In the genomic region with DNA sequence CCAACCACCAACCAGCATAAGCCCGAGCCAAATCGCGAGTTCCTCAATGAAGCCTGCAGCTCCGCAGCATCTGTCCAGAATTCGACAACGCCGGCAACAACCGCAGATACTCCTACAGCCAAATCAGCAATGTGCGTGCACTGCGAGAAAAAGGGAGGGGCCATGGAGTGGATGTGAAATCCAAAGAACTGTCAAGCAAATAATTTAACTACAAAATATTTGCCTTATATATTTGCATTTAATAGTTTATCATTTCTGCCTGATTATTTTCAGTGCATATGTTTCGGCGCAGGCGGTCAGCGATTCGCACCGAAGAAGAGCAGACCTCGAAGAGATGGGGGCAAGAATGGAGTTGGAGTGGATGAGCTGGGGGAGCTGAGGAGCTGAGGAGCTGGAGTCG, we compare ENCODE assay signal across 4 fruit fly cellular contexts.
TF ChIP-seq lines count a peak whose summit lies in the region.

No protein-coding gene starts in this region.

- no peak for TF ChIP-seq CTCF in whole organism, embryonic (GFP tag; optimal IDR thresholded peaks at IDR 0.05; lab: Kevin White, UChicago)

TF ChIP-seq in whole organism, embryonic, 481 proteins besides CTCF, POLR2A, EP300 and RAD21 (continues in another document):
- peak; percentile 50; the same call in 1 of the 2 replicates for TF ChIP-seq CG17328 (GFP tag; IDR thresholded peaks at IDR 0.05; lab: Robert Waterston, UW)
- no peak for TF ChIP-seq fd96Cb (tag; optimal IDR thresholded peaks at IDR 0.05; lab: Kevin White, UChicago)
- TF ChIP-seq tio (GFP tag; optimal IDR thresholded peaks at IDR 0.05; lab: Kevin White, UChicago): no peak
- TF ChIP-seq CG9437 (GFP tag; optimal IDR thresholded peaks at IDR 0.05; lab: Kevin White, UChicago): no peak
- TF ChIP-seq Sox100B (GFP tag; optimal IDR thresholded peaks at IDR 0.05; lab: Kevin White, UChicago): no peak
- TF ChIP-seq NfI (GFP tag; optimal IDR thresholded peaks at IDR 0.05; lab: Kevin White, UChicago): no peak
- peak; percentile 42; the same call in 1 of the 2 replicates for TF ChIP-seq CG32772 (GFP tag; IDR thresholded peaks at IDR 0.05; lab: Robert Waterston, UW)
- TF ChIP-seq CG4854 (GFP tag; optimal IDR thresholded peaks at IDR 0.05; lab: Kevin White, UChicago): no peak
- no peak for TF ChIP-seq Bgb (GFP tag; IDR thresholded peaks at IDR 0.05; lab: Robert Waterston, UW; ENCODE audit: partially characterized antibody)
- TF ChIP-seq ase (GFP tag; IDR thresholded peaks at IDR 0.05; lab: Robert Waterston, UW): no peak
- TF ChIP-seq caup (GFP tag; optimal IDR thresholded peaks at IDR 0.05; lab: Kevin White, UChicago; ENCODE audit: severe bottlenecking): no peak
- TF ChIP-seq eve (GFP tag; optimal IDR thresholded peaks at IDR 0.05; lab: Kevin White, UChicago): no peak
- no peak for TF ChIP-seq mirr (GFP tag; optimal IDR thresholded peaks at IDR 0.05; lab: Kevin White, UChicago)
- TF ChIP-seq Sox102F (GFP tag; optimal IDR thresholded peaks at IDR 0.05; lab: Kevin White, UChicago): peak; percentile 13
- no peak for TF ChIP-seq hkb (optimal IDR thresholded peaks at IDR 0.05; lab: Kevin White, UChicago)
- peak; percentile 9; the same call in 1 of the 2 replicates for TF ChIP-seq hkb (GFP tag; IDR thresholded peaks at IDR 0.05; lab: Robert Waterston, UW)
- no peak for TF ChIP-seq CG9876 (GFP tag; optimal IDR thresholded peaks at IDR 0.05; lab: Kevin White, UChicago)
- TF ChIP-seq ssp (GFP tag; IDR thresholded peaks at IDR 0.05; lab: Robert Waterston, UW): no peak
- TF ChIP-seq zfh1 (GFP tag; IDR thresholded peaks at IDR 0.05; lab: Robert Waterston, UW): peak; percentile 56; the same call in 2 of the 3 replicates
- peak; percentile 42; the same call in 1 of the 2 replicates for TF ChIP-seq Xrp1 (GFP tag; IDR thresholded peaks at IDR 0.05; lab: Robert Waterston, UW)
- no peak for TF ChIP-seq tin (GFP tag; optimal IDR thresholded peaks at IDR 0.05; lab: Kevin White, UChicago)

TF ChIP-seq in whole organism, prepupa, 60 proteins besides CTCF, POLR2A, EP300 and RAD21 (continues in another document):
- TF ChIP-seq CG11762 (GFP tag; optimal IDR thresholded peaks at IDR 0.05; lab: Kevin White, UChicago; ENCODE audit: insufficient read depth): peak; percentile 41
- TF ChIP-seq lz (GFP tag; optimal IDR thresholded peaks at IDR 0.05; lab: Kevin White, UChicago): peak; percentile 78
- peak; percentile 69 for TF ChIP-seq cyc (GFP tag; optimal IDR thresholded peaks at IDR 0.05; lab: Kevin White, UChicago)
- peak; percentile 58 for TF ChIP-seq CG8319 (GFP tag; optimal IDR thresholded peaks at IDR 0.05; lab: Kevin White, UChicago)
- peak; percentile 78 for TF ChIP-seq Ets96B (tag; optimal IDR thresholded peaks at IDR 0.05; lab: Kevin White, UChicago)
- peak; percentile 73 for TF ChIP-seq CG10631 (GFP tag; optimal IDR thresholded peaks at IDR 0.05; lab: Kevin White, UChicago)
- peak; percentile 78 for TF ChIP-seq CG3032 (tag; optimal IDR thresholded peaks at IDR 0.05; lab: Kevin White, UChicago)
- peak; percentile 81 for TF ChIP-seq topi (GFP tag; optimal IDR thresholded peaks at IDR 0.05; lab: Kevin White, UChicago)
- TF ChIP-seq CG32006 (GFP tag; optimal IDR thresholded peaks at IDR 0.05; lab: Kevin White, UChicago): peak; percentile 68
- TF ChIP-seq dsx (GFP tag; optimal IDR thresholded peaks at IDR 0.05; lab: Kevin White, UChicago; ENCODE audit: poor library complexity, severe bottlenecking): peak; percentile 73
- TF ChIP-seq vri (GFP tag; optimal IDR thresholded peaks at IDR 0.05; lab: Kevin White, UChicago): peak; percentile 53
- TF ChIP-seq CG11294 (GFP tag; IDR thresholded peaks at IDR 0.05; lab: Robert Waterston, UW): no peak
- peak; percentile 48 for TF ChIP-seq Ets21C (GFP tag; optimal IDR thresholded peaks at IDR 0.05; lab: Kevin White, UChicago)
- peak; percentile 65 to 73 for TF ChIP-seq ss (GFP tag; optimal IDR thresholded peaks at IDR 0.05; lab: Kevin White, UChicago)
- TF ChIP-seq CG6808 (GFP tag; optimal IDR thresholded peaks at IDR 0.05; lab: Kevin White, UChicago): peak; percentile 80
- peak; percentile 85 for TF ChIP-seq Met (GFP tag; optimal IDR thresholded peaks at IDR 0.05; lab: Kevin White, UChicago)
- TF ChIP-seq Eip75B (GFP tag; optimal IDR thresholded peaks at IDR 0.05; lab: Kevin White, UChicago): peak; percentile 77
- no peak for TF ChIP-seq Hr38 (GFP tag; optimal IDR thresholded peaks at IDR 0.05; lab: Kevin White, UChicago)
- TF ChIP-seq CG9139 (GFP tag; optimal IDR thresholded peaks at IDR 0.05; lab: Kevin White, UChicago): peak; percentile 62
- TF ChIP-seq Hr4 (GFP tag; optimal IDR thresholded peaks at IDR 0.05; lab: Kevin White, UChicago): peak; percentile 63
- TF ChIP-seq esn (GFP tag; optimal IDR thresholded peaks at IDR 0.05; lab: Kevin White, UChicago): peak; percentile 83

TF ChIP-seq in whole organism, pupa, 21 proteins besides CTCF, POLR2A, EP300 and RAD21:
- TF ChIP-seq Pif1A (GFP tag; optimal IDR thresholded peaks at IDR 0.05; lab: Kevin White, UChicago) (peak; percentile 78), rn (GFP tag; IDR thresholded peaks at IDR 0.05; lab: Robert Waterston, UW) (0 out of 2 replicates have a peak, but pooled peaks have one; percentile 36), Ets98B (GFP tag; IDR thresholded peaks at IDR 0.05; lab: Robert Waterston, UW) (peak; percentile 73), EcR (GFP tag; optimal IDR thresholded peaks at IDR 0.05; lab: Kevin White, UChicago) (no peak), CG34367 (tag; optimal IDR thresholded peaks at IDR 0.05; lab: Kevin White, UChicago) (peak; percentile 75), D1 (tag; optimal IDR thresholded peaks at IDR 0.05; lab: Kevin White, UChicago) (no peak), CG12605 (GFP tag; IDR thresholded peaks at IDR 0.05; lab: Robert Waterston, UW) (peak; percentile 64), Pif1B (GFP tag; optimal IDR thresholded peaks at IDR 0.05; lab: Kevin White, UChicago) (peak; percentile 76), CG15710 (tag; optimal IDR thresholded peaks at IDR 0.05; lab: Kevin White, UChicago) (peak; percentile 80), CG17806 (tag; optimal IDR thresholded peaks at IDR 0.05; lab: Kevin White, UChicago) (peak; percentile 75), CG32121 (GFP tag; IDR thresholded peaks at IDR 0.05; lab: Robert Waterston, UW) (peak; percentile 70), CG4496 (GFP tag; IDR thresholded peaks at IDR 0.05; lab: Robert Waterston, UW) (peak; percentile 76), CG8159 (tag; optimal IDR thresholded peaks at IDR 0.05; lab: Kevin White, UChicago) (peak; percentile 78), gl (tag; optimal IDR thresholded peaks at IDR 0.05; lab: Kevin White, UChicago) (peak; percentile 58), CG14655 (GFP tag; optimal IDR thresholded peaks at IDR 0.05; lab: Kevin White, UChicago) (peak; percentile 75), fd96Ca (GFP tag; IDR thresholded peaks at IDR 0.05; lab: Robert Waterston, UW) (peak; percentile 84), Snoo (tag; optimal IDR thresholded peaks at IDR 0.05; lab: Kevin White, UChicago) (peak; percentile 72), CG8301 (tag; optimal IDR thresholded peaks at IDR 0.05; lab: Kevin White, UChicago) (peak; percentile 64), CG13204 (GFP tag; optimal IDR thresholded peaks at IDR 0.05; lab: Kevin White, UChicago) (peak; percentile 46), CG9948 (tag; optimal IDR thresholded peaks at IDR 0.05; lab: Kevin White, UChicago) (peak; percentile 70), CG10348 (GFP tag; IDR thresholded peaks at IDR 0.05; lab: Robert Waterston, UW) (no peak)

TF ChIP-seq in whole organism, wandering third instar larva, 38 proteins besides CTCF, POLR2A, EP300 and RAD21 (continues in another document):
- no peak for TF ChIP-seq dsf (GFP tag; optimal IDR thresholded peaks at IDR 0.05; lab: Kevin White, UChicago; ENCODE audit: borderline replicate concordance)
- TF ChIP-seq lola (GFP tag; optimal IDR thresholded peaks at IDR 0.05; lab: Kevin White, UChicago): no peak
- no peak for TF ChIP-seq sv (GFP tag; optimal IDR thresholded peaks at IDR 0.05; lab: Kevin White, UChicago)
- TF ChIP-seq psq (GFP tag; optimal IDR thresholded peaks at IDR 0.05; lab: Kevin White, UChicago): peak; percentile 71
- peak; percentile 84 for TF ChIP-seq br (GFP tag; optimal IDR thresholded peaks at IDR 0.05; lab: Kevin White, UChicago)
- TF ChIP-seq brk (GFP tag; optimal IDR thresholded peaks at IDR 0.05; lab: Kevin White, UChicago): peak; percentile 66
- no peak for TF ChIP-seq pan (optimal IDR thresholded peaks at IDR 0.05; lab: Kevin White, UChicago)
- TF ChIP-seq Hnf4 (GFP tag; optimal IDR thresholded peaks at IDR 0.05; lab: Kevin White, UChicago): peak; percentile 79
- peak; percentile 85 for TF ChIP-seq fru (GFP tag; optimal IDR thresholded peaks at IDR 0.05; lab: Kevin White, UChicago)
- TF ChIP-seq tai (GFP tag; optimal IDR thresholded peaks at IDR 0.05; lab: Kevin White, UChicago): peak; percentile 49
- no peak for TF ChIP-seq usp (GFP tag; optimal IDR thresholded peaks at IDR 0.05; lab: Kevin White, UChicago)
- TF ChIP-seq Mio (GFP tag; optimal IDR thresholded peaks at IDR 0.05; lab: Kevin White, UChicago): no peak
- no peak for TF ChIP-seq Rel (GFP tag; optimal IDR thresholded peaks at IDR 0.05; lab: Kevin White, UChicago)
- TF ChIP-seq Rel (tag; optimal IDR thresholded peaks at IDR 0.05; lab: Kevin White, UChicago): no peak
- TF ChIP-seq CrebA (GFP tag; optimal IDR thresholded peaks at IDR 0.05; lab: Kevin White, UChicago; ENCODE audit: borderline replicate concordance): peak; percentile 26
- no peak for TF ChIP-seq Hr83 (GFP tag; optimal IDR thresholded peaks at IDR 0.05; lab: Kevin White, UChicago; ENCODE audit: poor library complexity, severe bottlenecking)
- TF ChIP-seq foxo (GFP tag; optimal IDR thresholded peaks at IDR 0.05; lab: Kevin White, UChicago): peak; percentile 52 to 80
- TF ChIP-seq GATAd (GFP tag; optimal IDR thresholded peaks at IDR 0.05; lab: Kevin White, UChicago): no peak
- TF ChIP-seq woc (GFP tag; optimal IDR thresholded peaks at IDR 0.05; lab: Kevin White, UChicago): peak; percentile 71
- TF ChIP-seq CG32264 (GFP tag; optimal IDR thresholded peaks at IDR 0.05; lab: Kevin White, UChicago): peak; percentile 63
- TF ChIP-seq CG9705 (GFP tag; optimal IDR thresholded peaks at IDR 0.05; lab: Kevin White, UChicago): peak; percentile 8
- TF ChIP-seq Jra (GFP tag; optimal IDR thresholded peaks at IDR 0.05; lab: Kevin White, UChicago): peak; percentile 58
- TF ChIP-seq HLH106 (tag; optimal IDR thresholded peaks at IDR 0.05; lab: Kevin White, UChicago): peak; percentile 77
- TF ChIP-seq OdsH (GFP tag; optimal IDR thresholded peaks at IDR 0.05; lab: Kevin White, UChicago): peak; percentile 79
- TF ChIP-seq rgr (GFP tag; optimal IDR thresholded peaks at IDR 0.05; lab: Kevin White, UChicago): peak; percentile 80
- no peak for TF ChIP-seq Abd-B (GFP tag; optimal IDR thresholded peaks at IDR 0.05; lab: Kevin White, UChicago)
- peak; percentile 72 for TF ChIP-seq sage (GFP tag; optimal IDR thresholded peaks at IDR 0.05; lab: Kevin White, UChicago)
- no peak for TF ChIP-seq N (GFP tag; optimal IDR thresholded peaks at IDR 0.05; lab: Kevin White, UChicago)
- no peak for TF ChIP-seq Dfd (GFP tag; optimal IDR thresholded peaks at IDR 0.05; lab: Kevin White, UChicago)
- TF ChIP-seq Myc (optimal IDR thresholded peaks at IDR 0.05; lab: Kevin White, UChicago): no peak
